Fruit fly (Drosophila melanogaster): ENCODE data around the gene Surf1.

DNA sequence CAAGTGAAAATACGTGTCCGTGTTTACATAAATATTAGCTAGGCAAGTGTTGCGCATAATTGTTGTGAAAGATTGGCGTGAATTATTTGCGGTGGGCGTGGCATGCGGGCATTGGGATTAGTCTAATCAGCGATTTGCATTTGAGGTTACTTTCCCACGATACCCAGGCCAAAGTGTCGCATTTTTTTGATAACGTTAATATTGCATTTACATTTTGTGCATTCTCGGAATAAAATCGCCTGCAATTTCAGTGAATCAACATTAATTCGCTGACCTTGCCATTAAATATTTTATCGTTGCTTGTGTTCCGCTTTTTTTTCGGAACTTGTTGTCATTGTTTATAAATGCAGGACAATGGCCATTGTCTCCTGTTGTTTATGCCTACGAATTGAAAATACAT is 44.2 kb downstream of the Surf1 start:
- no peak for TF ChIP-seq usp (GFP tag; optimal IDR thresholded peaks at IDR 0.05)
- no peak for TF ChIP-seq psq (optimal IDR thresholded peaks at IDR 0.05)
